Fruit fly (Drosophila melanogaster) whole organism, pupa: ENCODE data around the gene CG12983.

Experiments
- CG32121 ChIP-seq: fragments of 200-800 bp; sonication (Bioruptor generic); IDR thresholded peaks from 2 replicates; pipeline ENCODE4 v1.3.6; 2022; ENCODE audit warnings: missing biosample characterization, missing genetic modification characterization
- CG4496 ChIP-seq: fragments of 200-800 bp; sonication (Bioruptor generic); IDR thresholded peaks from 3 replicates; pipeline ENCODE4 v1.3.6; 2022; ENCODE audit warnings: missing biosample characterization, missing genetic modification characterization
- CG8159 ChIP-seq: fragments of 200-800 bp; sonication (Bioruptor generic); optimal IDR thresholded peaks from 3 replicates; lab custom pipeline; 2018; ENCODE audit warnings: missing biosample characterization, mild to moderate bottlenecking, missing genetic modification characterization, moderate library complexity
- CG8301 ChIP-seq: fragments of 200-800 bp; sonication (Bioruptor generic); optimal IDR thresholded peaks from 2 replicates; lab custom pipeline; 2018; ENCODE audit warnings: missing biosample characterization, mild to moderate bottlenecking, missing genetic modification characterization
- D1 ChIP-seq: fragments of 200-800 bp; sonication (Bioruptor generic); optimal IDR thresholded peaks from 2 replicates; lab custom pipeline; 2018; ENCODE audit warnings: missing biosample characterization, mild to moderate bottlenecking, missing genetic modification characterization, moderate library complexity
- Ets98B ChIP-seq: fragments of 200-800 bp; sonication (Bioruptor generic); IDR thresholded peaks from 2 replicates; pipeline ENCODE4 v1.3.6; 2022; ENCODE audit warnings: missing biosample characterization, missing genetic modification characterization
- gl ChIP-seq: fragments of 200-800 bp; sonication (Bioruptor generic); optimal IDR thresholded peaks from 2 replicates; lab custom pipeline; 2018; ENCODE audit warnings: missing biosample characterization, mild to moderate bottlenecking, missing genetic modification characterization

DNA sequence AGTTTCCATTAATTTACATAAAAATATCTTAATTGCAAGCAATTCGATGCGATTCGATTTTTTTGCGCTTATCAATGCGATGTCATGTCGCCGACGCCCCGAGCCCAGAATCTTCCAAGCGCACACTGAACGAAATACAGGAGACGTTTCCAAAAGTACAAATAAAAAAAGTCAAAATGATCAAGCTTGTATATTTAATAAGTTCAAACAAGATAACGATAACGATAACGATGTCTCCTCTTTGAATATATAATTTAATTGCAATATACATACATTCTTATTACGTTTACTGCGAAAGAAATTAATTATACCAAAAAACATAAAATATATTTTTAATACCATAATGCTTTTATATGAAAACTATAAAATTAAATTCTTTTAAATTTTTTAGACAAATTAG is 23.7 kb upstream of the CG12983 start:
- TF ChIP-seq gl (tag; lab: Kevin White, UChicago) (no peak), D1 (peak; percentile 65), CG8159 (tag; lab: Kevin White, UChicago) (peak; percentile 83), CG8301 (tag; lab: Kevin White, UChicago) (no peak), CG4496 (GFP tag; lab: Robert Waterston, UW) (no peak), Ets98B (GFP tag; lab: Robert Waterston, UW) (no peak), CG32121 (GFP tag; lab: Robert Waterston, UW) (no peak)
